Worm (Caenorhabditis elegans): ENCODE measurements around the gene C17B7.5.

Gene C17B7.5

ce11 chrV:3333334-3333733, at the start of gene C17B7.5:
Gene C17B7.5 (plus strand): TSS chrV:3333634.
- TF ChIP-seq ets-4 (GFP tag; optimal IDR thresholded peaks at IDR 0.05), result no peak
- TF ChIP-seq sea-2 (GFP tag; IDR thresholded peaks at IDR 0.05), result no peak
- no peak for TF ChIP-seq madf-3 (GFP tag; IDR thresholded peaks at IDR 0.05)
- no peak for TF ChIP-seq F49E8.2 (tag; optimal IDR thresholded peaks at IDR 0.05; ENCODE audit: insufficient read depth)
- TF ChIP-seq ztf-26 (tag; optimal IDR thresholded peaks at IDR 0.05), result no peak
- TF ChIP-seq ccch-3 (GFP tag; optimal IDR thresholded peaks at IDR 0.05), result no peak
- TF ChIP-seq rec-8 (tag; optimal IDR thresholded peaks at IDR 0.05), result no peak
- no peak for TF ChIP-seq K11D2.4 (GFP tag; IDR thresholded peaks at IDR 0.05)
- TF ChIP-seq tlf-1 (GFP tag; optimal IDR thresholded peaks at IDR 0.05), result no peak
- TF ChIP-seq snpc-1.1 (tag; optimal IDR thresholded peaks at IDR 0.05; ENCODE audit: insufficient read depth), result no peak
- no peak for TF ChIP-seq nfyb-1 (GFP tag; IDR thresholded peaks at IDR 0.05)
- TF ChIP-seq snpc-4 (GFP tag; optimal IDR thresholded peaks at IDR 0.05), result no peak
- TF ChIP-seq snpc-4 (tag; optimal IDR thresholded peaks at IDR 0.05), result no peak
- TF ChIP-seq dpl-1 (GFP tag; optimal IDR thresholded peaks at IDR 0.05), result no peak
- TF ChIP-seq ceh-79 (tag; optimal IDR thresholded peaks at IDR 0.05), result no peak
- no peak for TF ChIP-seq pbrm-1 (GFP tag; IDR thresholded peaks at IDR 0.05)
- TF ChIP-seq B0019.2 (GFP tag; conservative IDR thresholded peaks at IDR 0.05), result no peak

DNA sequence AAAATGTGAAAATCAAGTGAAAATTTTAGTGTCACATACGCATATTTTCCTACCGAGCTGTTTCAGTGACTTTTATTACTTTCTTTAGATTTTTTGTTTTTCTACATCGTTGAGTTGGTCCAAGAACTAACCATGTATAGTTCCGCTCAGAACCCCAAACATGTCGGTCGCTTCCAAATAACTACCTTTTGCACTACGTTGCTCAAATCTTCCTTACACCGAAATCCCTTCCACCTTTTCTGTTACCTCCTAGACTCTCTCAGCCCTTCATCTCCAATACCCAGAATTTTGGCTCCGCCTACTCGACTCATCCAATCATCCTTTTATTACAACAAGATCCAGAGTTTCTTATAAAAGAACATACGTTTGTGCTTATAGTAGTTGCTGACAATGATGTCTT, 48.8 kb upstream of the C17B7.5 start, which contains the start of gene F35F10.5:
F35F10.5 (plus strand) TSS at position 301 of the 400 bp plus-strand sequence.
- TF ChIP-seq Y53G8AR.9 (GFP tag; conservative IDR thresholded peaks at IDR 0.05), result no peak
- no peak for TF ChIP-seq cebp-2 (GFP tag; IDR thresholded peaks at IDR 0.05)
- TF ChIP-seq him-1 (tag; optimal IDR thresholded peaks at IDR 0.05), result no peak
- no peak for TF ChIP-seq rpc-1 (optimal IDR thresholded peaks at IDR 0.05)
- TF ChIP-seq rpc-1 (tag; optimal IDR thresholded peaks at IDR 0.05), result no peak
- TF ChIP-seq K12H6.12 (tag; optimal IDR thresholded peaks at IDR 0.05), result no peak
- no peak for TF ChIP-seq F10E7.11 (tag; optimal IDR thresholded peaks at IDR 0.05)
- TF ChIP-seq mxl-1 (tag; optimal IDR thresholded peaks at IDR 0.05), result no peak
- no peak for TF ChIP-seq T26A5.8 (tag; optimal IDR thresholded peaks at IDR 0.05)
- no peak for TF ChIP-seq ceh-40 (GFP tag; IDR thresholded peaks at IDR 0.05)
- no peak for TF ChIP-seq hrde-1 (tag; optimal IDR thresholded peaks at IDR 0.05; ENCODE audit: borderline replicate concordance)

DNA sequence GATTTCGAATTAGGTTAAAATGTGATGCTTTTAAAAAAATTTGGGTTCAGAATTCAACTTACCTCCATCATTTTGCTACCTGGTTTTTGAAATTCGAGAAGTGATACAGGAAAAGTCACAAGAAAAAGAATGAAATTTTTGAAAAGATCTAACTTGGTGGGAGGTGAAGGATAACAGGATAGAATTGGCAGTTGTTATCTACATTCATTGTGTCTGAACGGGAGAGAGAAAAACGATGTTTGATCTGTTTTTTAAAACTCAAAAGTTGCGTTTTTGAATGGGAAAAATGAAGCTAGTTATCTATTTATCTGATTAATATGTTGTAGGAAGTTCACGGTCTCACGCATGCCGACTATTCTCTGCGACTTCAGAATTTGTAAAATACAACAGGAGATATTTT, 46.1 kb upstream of the C17B7.5 start, which contains the start of gene F35F10.7:
F35F10.7 (minus strand) TSS at position 101 of the 400 bp plus-strand sequence.
- no peak for TF ChIP-seq efl-1 (GFP tag; optimal IDR thresholded peaks at IDR 0.05)

DNA sequence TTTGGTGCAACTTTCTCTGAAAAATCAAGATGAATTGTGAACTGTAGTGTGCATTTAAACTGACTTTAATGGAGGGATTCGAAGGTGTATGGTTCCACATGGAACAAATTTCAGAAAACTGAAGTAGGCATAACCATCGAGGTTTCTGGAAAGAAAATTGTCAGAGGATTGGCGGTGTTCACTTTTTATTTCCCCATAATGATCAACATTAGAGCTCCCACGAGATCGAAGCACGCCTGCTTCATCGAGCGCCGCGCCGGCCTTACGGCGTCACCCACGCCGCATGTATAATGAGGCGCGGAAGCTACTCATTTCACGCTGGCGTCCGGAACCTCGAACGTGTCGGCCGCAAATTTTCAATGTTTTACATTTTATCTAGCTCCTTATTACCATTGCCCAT, 45.3 kb upstream of the C17B7.5 start:
- no peak for TF ChIP-seq sdz-38 (tag; optimal IDR thresholded peaks at IDR 0.05)
- TF ChIP-seq snpc-1.3 (tag; optimal IDR thresholded peaks at IDR 0.05; ENCODE audit: insufficient read depth), result no peak
- TF ChIP-seq nfyb-1 (GFP tag; IDR thresholded peaks at IDR 0.05), result no peak
- TF ChIP-seq B0261.1 (tag; optimal IDR thresholded peaks at IDR 0.05), result no peak
- TF ChIP-seq F55B11.4 (tag; optimal IDR thresholded peaks at IDR 0.05; ENCODE audit: borderline replicate concordance, insufficient read depth), result no peak
- peak; percentile 52; the same call in 1 of the 2 replicates for TF ChIP-seq egl-18 (GFP tag; IDR thresholded peaks at IDR 0.05)
- no peak for TF ChIP-seq Y53F4B.3 (GFP tag; IDR thresholded peaks at IDR 0.05)
- TF ChIP-seq Y67H2A.10 (GFP tag; conservative IDR thresholded peaks at IDR 0.05), result no peak
- no peak for TF ChIP-seq Y56A3A.18 (GFP tag; IDR thresholded peaks at IDR 0.05)
- TF ChIP-seq B0035.1 (tag; optimal IDR thresholded peaks at IDR 0.05), result no peak
- no peak for TF ChIP-seq F23B12.7 (tag; optimal IDR thresholded peaks at IDR 0.05; ENCODE audit: insufficient read depth)
- no peak for TF ChIP-seq unc-62 (GFP tag; optimal IDR thresholded peaks at IDR 0.05)
- TF ChIP-seq ztf-3 (GFP tag; optimal IDR thresholded peaks at IDR 0.05), result no peak
- peak; percentile 76; the same call in 1 of the 2 replicates for TF ChIP-seq bed-1 (GFP tag; IDR thresholded peaks at IDR 0.05)

Measured in whole organism, young adult.